Worm (Caenorhabditis elegans) whole organism, L1 larva: ENCODE measurements around the gene nstp-5.

ENCODE experiments used
- egl-27 ChIP-seq, 2 experiments: fragments of 150-350 bp in 1 of 2; sonication (generic microtip); optimal IDR thresholded peaks; 3 replicates each; lab custom pipeline; 2017 to 2018; ENCODE audit warnings: missing biosample characterization in 2 of 2, missing genetic modification characterization in 2 of 2, missing genetic modification reagents in 2 of 2
- elt-2 ChIP-seq: sonication (generic microtip); optimal IDR thresholded peaks from 2 replicates; lab custom pipeline; 2016; ENCODE audit warnings: missing genetic modification characterization, mild to moderate bottlenecking, inconsistent platforms, missing compliant biosample characterization, missing genetic modification reagents
- fkh-10 ChIP-seq: sonication (generic microtip); optimal IDR thresholded peaks from 2 replicates; lab custom pipeline; 2017; ENCODE audit warnings: missing biosample characterization, missing genetic modification reagents, missing genetic modification characterization
- fos-1 ChIP-seq: fragments of 150-350 bp; optimal IDR thresholded peaks from 2 replicates; lab custom pipeline; 2014; ENCODE audit warnings: missing biosample characterization, missing genetic modification characterization
- nhr-28 ChIP-seq: fragments of 150-350 bp; optimal IDR thresholded peaks from 2 replicates; lab custom pipeline; 2014; ENCODE audit warnings: missing biosample characterization, missing genetic modification characterization
- pqm-1 ChIP-seq: sonication (generic microtip); optimal IDR thresholded peaks from 3 replicates; lab custom pipeline; 2017; ENCODE audit warnings: missing biosample characterization, missing genetic modification characterization
- snpc-4 ChIP-seq: fragments of 150-350 bp; optimal IDR thresholded peaks from 2 replicates; lab custom pipeline; 2014; ENCODE audit warnings: missing biosample characterization, missing genetic modification characterization
- zag-1 ChIP-seq: fragments of 150-350 bp; optimal IDR thresholded peaks from 2 replicates; lab custom pipeline; 2014; ENCODE audit warnings: missing biosample characterization, missing genetic modification characterization

DNA sequence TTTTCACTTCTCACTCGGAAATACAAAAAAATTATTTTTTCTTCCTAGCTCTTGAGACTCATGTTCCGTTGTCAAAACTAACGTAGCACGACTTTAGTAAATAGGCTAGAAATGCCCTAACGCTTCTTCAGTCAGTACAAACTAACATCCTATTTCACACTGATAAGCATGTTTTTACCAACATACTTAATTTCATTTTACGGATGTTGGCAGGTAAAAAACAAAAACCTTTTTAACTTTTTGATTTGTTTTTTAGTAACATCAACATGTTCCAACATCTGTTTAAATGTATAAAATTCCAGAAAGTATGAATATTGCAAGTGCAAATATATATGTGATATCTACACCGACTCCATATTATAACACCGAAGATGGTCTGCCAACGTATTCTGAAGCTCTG is 44.9 kb downstream of the nstp-5 start, which contains the start of gene K08D8.10:
- TF ChIP-seq fkh-10 (no peak), nhr-28 (no peak), pqm-1 (no peak), elt-2 (no peak), egl-27 (tag; optimal IDR thresholded peaks at IDR 0.05; lab: Kevin White, UChicago) (no peak), zag-1 (tag; lab: Kevin White, UChicago) (no peak), fos-1 (tag; lab: Kevin White, UChicago) (no peak), snpc-4 (no peak)
